Fruit fly (Drosophila melanogaster): ENCODE results near the gene RasGAP1.

RasGAP1 gene

dm6 chr3L:9859624-9860023 is 4.5 kb upstream of the RasGAP1 start, which contains the start of gene CG10809 (continued):
- TF ChIP-seq CG1603 (tag; optimal IDR thresholded peaks at IDR 0.05) (peak; percentile 68), Max (GFP tag; optimal IDR thresholded peaks at IDR 0.05) (peak; percentile 44), CG17385 (GFP tag; optimal IDR thresholded peaks at IDR 0.05) (peak; percentile 6), nerfin-2 (GFP tag; IDR thresholded peaks at IDR 0.05; ENCODE audit: partially characterized antibody) (peak; percentile 73), ind (GFP tag; optimal IDR thresholded peaks at IDR 0.05) (peak; percentile 15), CG10274 (GFP tag; optimal IDR thresholded peaks at IDR 0.05) (no peak), gro (GFP tag; optimal IDR thresholded peaks at IDR 0.05) (peak; percentile 38), CG17359 (tag; optimal IDR thresholded peaks at IDR 0.05) (peak; percentile 6), bbx (GFP tag; IDR thresholded peaks at IDR 0.05; ENCODE audit: partially characterized antibody) (peak; percentile 92), CG3847 (GFP tag; IDR thresholded peaks at IDR 0.05) (peak; percentile 22; the same call in 1 of the 2 replicates), CG9215 (GFP tag; IDR thresholded peaks at IDR 0.05) (no peak), unc-4 (GFP tag; IDR thresholded peaks at IDR 0.05; ENCODE audit: partially characterized antibody) (peak; percentile 91), fu2 (GFP tag; optimal IDR thresholded peaks at IDR 0.05) (peak; percentile 7), bab2 (GFP tag; optimal IDR thresholded peaks at IDR 0.05) (no peak), CG3726 (GFP tag; IDR thresholded peaks at IDR 0.05) (no peak), Aef1 (GFP tag; IDR thresholded peaks at IDR 0.05) (peak; percentile 40; the same call in 2 of the 3 replicates), Trl (optimal IDR thresholded peaks at IDR 0.05) (no peak), Trl (GFP tag; optimal IDR thresholded peaks at IDR 0.05) (peak; percentile 22), CG4617 (GFP tag; optimal IDR thresholded peaks at IDR 0.05; ENCODE audit: borderline replicate concordance) (peak; percentile 97), repo (GFP tag; optimal IDR thresholded peaks at IDR 0.05) (no peak), Sry-β (GFP tag; optimal IDR thresholded peaks at IDR 0.05) (peak; percentile 18), al (GFP tag; IDR thresholded peaks at IDR 0.05) (peak; percentile 49), odd (GFP tag; optimal IDR thresholded peaks at IDR 0.05) (no peak), CG34376 (GFP tag; optimal IDR thresholded peaks at IDR 0.05) (peak; percentile 18), CG30403 (GFP tag; optimal IDR thresholded peaks at IDR 0.05) (peak; percentile 35), CG8089 (GFP tag; optimal IDR thresholded peaks at IDR 0.05) (no peak), Gug (GFP tag; IDR thresholded peaks at IDR 0.05) (peak; percentile 18; the same call in 1 of the 4 replicates), CG15696 (tag; optimal IDR thresholded peaks at IDR 0.05) (peak; percentile 42), Nf-YC (tag; optimal IDR thresholded peaks at IDR 0.05) (peak; percentile 50), CG18262 (tag; optimal IDR thresholded peaks at IDR 0.05) (peak; percentile 52), slp2 (GFP tag; optimal IDR thresholded peaks at IDR 0.05) (peak; percentile 7), E2f2 (GFP tag; IDR thresholded peaks at IDR 0.05) (peak; percentile 59), CG42726 (GFP tag; IDR thresholded peaks at IDR 0.05; ENCODE audit: partially characterized antibody) (peak; percentile 78), Rfx (GFP tag; IDR thresholded peaks at IDR 0.05) (peak; percentile 72), CG10431 (GFP tag; optimal IDR thresholded peaks at IDR 0.05) (no peak), phol (tag; optimal IDR thresholded peaks at IDR 0.05) (peak; percentile 73), CG2202 (tag; optimal IDR thresholded peaks at IDR 0.05) (peak; percentile 9), lola (GFP tag; optimal IDR thresholded peaks at IDR 0.05) (peak in 1 of 3 experiments; percentile 36), fd3F (GFP tag; optimal IDR thresholded peaks at IDR 0.05) (no peak), Mad (GFP tag; optimal IDR thresholded peaks at IDR 0.05) (no peak), jumu (GFP tag; optimal IDR thresholded peaks at IDR 0.05) (peak; percentile 15), Med (GFP tag) (peak; percentile 88), CG18764 (GFP tag; optimal IDR thresholded peaks at IDR 0.05) (peak; percentile 22), peb (GFP tag; IDR thresholded peaks at IDR 0.05) (no peak), CG10654 (GFP tag; optimal IDR thresholded peaks at IDR 0.05) (peak; percentile 20), CG33557 (GFP tag; optimal IDR thresholded peaks at IDR 0.05) (peak; percentile 17), knrl (GFP tag; IDR thresholded peaks at IDR 0.05; ENCODE audit: partially characterized antibody) (peak; percentile 95), CG7928 (GFP tag; optimal IDR thresholded peaks at IDR 0.05) (peak; percentile 93), CG11093 (GFP tag; IDR thresholded peaks at IDR 0.05) (no peak), CG9609 (GFP tag; optimal IDR thresholded peaks at IDR 0.05) (peak; percentile 20), row (GFP tag; IDR thresholded peaks at IDR 0.05) (peak; percentile 80)

Data from whole organism, embryonic.